Fruit fly (Drosophila melanogaster) Kc167 (cell line): ENCODE measurements around the gene sun.

Source experiments
- Myc ChIP-seq: fragments of >200 bp; optimal IDR thresholded peaks from 2 replicates; lab custom pipeline; 2017; ENCODE audit warnings: missing external identifiers
- Sin3A ChIP-seq: fragments of >200 bp; optimal IDR thresholded peaks from 2 replicates; lab custom pipeline; 2018; ENCODE audit warnings: missing external identifiers
- h ChIP-seq: fragments of >200 bp; optimal IDR thresholded peaks from 3 replicates; lab custom pipeline; 2018; ENCODE audit warnings: missing external identifiers
- insv ChIP-seq: fragments of >200 bp; optimal IDR thresholded peaks from 3 replicates; lab custom pipeline; 2018; ENCODE audit warnings: missing external identifiers
- psq ChIP-seq: fragments of >200 bp; optimal IDR thresholded peaks from 2 replicates; lab custom pipeline; 2017; ENCODE audit warnings: missing external identifiers
- ttk ChIP-seq: sonication (Bioruptor generic); optimal IDR thresholded peaks from 2 replicates; lab custom pipeline; 2017; ENCODE audit warnings: missing external identifiers

The sun gene

dm6 chrX:15840003-15840402 is 9.1 kb downstream of the sun start:
- no peak for TF ChIP-seq Sin3A (lab: Kevin White, UChicago)
- no peak for TF ChIP-seq ttk (lab: Kevin White, UChicago)
- no peak for TF ChIP-seq psq
- no peak for TF ChIP-seq Myc (lab: Kevin White, UChicago)
- TF ChIP-seq insv (lab: Kevin White, UChicago), result no peak
- TF ChIP-seq h (lab: Kevin White, UChicago), result no peak

- TF ChIP-seq h (lab: Kevin White, UChicago), result no peak
- TF ChIP-seq Myc (lab: Kevin White, UChicago), result no peak
- no peak for TF ChIP-seq insv (lab: Kevin White, UChicago)
- no peak for TF ChIP-seq Sin3A (lab: Kevin White, UChicago)
- no peak for TF ChIP-seq ttk (lab: Kevin White, UChicago)
- TF ChIP-seq psq, result no peak
These were observed 11.5 kb downstream of the sun start, which contains the start of gene CG8565 for dm6 chrX:15837530-15837929. Gene CG8565, plus strand, starts transcription at chrX:15837830.

dm6 chrX:15835393-15835792 is 13.7 kb downstream of the sun start, which contains the start of gene Chc:
Gene Chc, minus strand, starts transcription at chrX:15835490.
- TF ChIP-seq psq (no peak), insv (lab: Kevin White, UChicago) (no peak), ttk (lab: Kevin White, UChicago) (no peak), Sin3A (lab: Kevin White, UChicago) (no peak), h (lab: Kevin White, UChicago) (no peak), Myc (lab: Kevin White, UChicago) (no peak)

- TF ChIP-seq insv (lab: Kevin White, UChicago), result no peak
- no peak for TF ChIP-seq h (lab: Kevin White, UChicago)
- no peak for TF ChIP-seq psq
- TF ChIP-seq Myc (lab: Kevin White, UChicago), result no peak
- TF ChIP-seq ttk (lab: Kevin White, UChicago), result no peak
These were observed 14.3 kb downstream of the sun start for dm6 chrX:15834594-15835236.

- TF ChIP-seq Myc (lab: Kevin White, UChicago), result no peak
- TF ChIP-seq psq, result no peak
- TF ChIP-seq Sin3A (lab: Kevin White, UChicago), result no peak
- TF ChIP-seq h (lab: Kevin White, UChicago), result no peak
- TF ChIP-seq ttk (lab: Kevin White, UChicago), result no peak
- TF ChIP-seq insv (lab: Kevin White, UChicago), result no peak
These were observed 15.1 kb downstream of the sun start for dm6 chrX:15833957-15834356.

dm6 chrX:15822363-15822762 is 26.7 kb downstream of the sun start:
- TF ChIP-seq insv (lab: Kevin White, UChicago) (no peak), Myc (lab: Kevin White, UChicago) (no peak), psq (no peak), h (lab: Kevin White, UChicago) (no peak), Sin3A (lab: Kevin White, UChicago) (no peak), ttk (lab: Kevin White, UChicago) (no peak)

- TF ChIP-seq Sin3A (lab: Kevin White, UChicago) (no peak), Myc (lab: Kevin White, UChicago) (no peak), h (lab: Kevin White, UChicago) (no peak), psq (no peak), ttk (lab: Kevin White, UChicago) (no peak), insv (lab: Kevin White, UChicago) (no peak)
These were observed 30.4 kb downstream of the sun start for dm6 chrX:15818608-15819184.

dm6 chrX:15817823-15818222 is 31.2 kb downstream of the sun start:
- TF ChIP-seq h (lab: Kevin White, UChicago) (no peak), ttk (lab: Kevin White, UChicago) (no peak), Sin3A (lab: Kevin White, UChicago) (no peak), psq (no peak), insv (lab: Kevin White, UChicago) (no peak), Myc (lab: Kevin White, UChicago) (no peak)

- no peak for TF ChIP-seq h (lab: Kevin White, UChicago)
- no peak for TF ChIP-seq psq
These were observed 32.2 kb downstream of the sun start for dm6 chrX:15816905-15817304.

- TF ChIP-seq Myc (lab: Kevin White, UChicago) (no peak), insv (lab: Kevin White, UChicago) (no peak), Sin3A (lab: Kevin White, UChicago) (no peak), ttk (lab: Kevin White, UChicago) (no peak), psq (no peak), h (lab: Kevin White, UChicago) (no peak)
These were observed 32.9 kb downstream of the sun start for dm6 chrX:15816127-15816526.

dm6 chrX:15814485-15814884 is 34.6 kb downstream of the sun start:
- TF ChIP-seq psq (no peak), Sin3A (lab: Kevin White, UChicago) (no peak), ttk (lab: Kevin White, UChicago) (no peak), h (lab: Kevin White, UChicago) (no peak), Myc (lab: Kevin White, UChicago) (no peak), insv (lab: Kevin White, UChicago) (no peak)

- TF ChIP-seq Sin3A (lab: Kevin White, UChicago) (no peak), psq (no peak)
These were observed 35.8 kb downstream of the sun start for dm6 chrX:15813224-15813623.
